Worm (Caenorhabditis elegans) whole organism, young adult: ENCODE results near the gene H05C05.4.

Experiments
- B0336.3 ChIP-seq: fragments of 200-800 bp; sonication (Bioruptor generic); IDR thresholded peaks from 2 replicates; pipeline ENCODE4 v1.3.6; 2022; ENCODE audit warnings: missing genetic modification characterization, missing compliant biosample characterization
- C17E4.6 ChIP-seq: fragments of 200-800 bp; sonication (Bioruptor generic); IDR thresholded peaks from 2 replicates; pipeline ENCODE4 v1.3.6; 2022; ENCODE audit warnings: missing genetic modification reagents, missing genetic modification characterization, missing compliant biosample characterization
- D2030.7 ChIP-seq: fragments of 200-800 bp; sonication (Bioruptor generic); IDR thresholded peaks from 2 replicates; pipeline ENCODE4 v1.3.6; 2022; ENCODE audit warnings: missing genetic modification reagents, missing genetic modification characterization, missing compliant biosample characterization
- F10E7.11 ChIP-seq: sonication (generic microtip); optimal IDR thresholded peaks from 2 replicates; lab custom pipeline; 2017; ENCODE audit warnings: mild to moderate bottlenecking, missing genetic modification characterization, moderate library complexity, missing compliant biosample characterization
- F23B12.7 ChIP-seq: sonication (generic microtip); optimal IDR thresholded peaks from 2 replicates; lab custom pipeline; 2017; ENCODE audit warnings: missing genetic modification characterization, mild to moderate bottlenecking, missing compliant biosample characterization, antibody characterized with exemption, moderate library complexity; ENCODE audit not compliant: insufficient read depth
- F37B4.10 ChIP-seq: fragments of 200-800 bp; sonication (Bioruptor generic); IDR thresholded peaks from 2 replicates; pipeline ENCODE4 v1.3.6; 2022; ENCODE audit warnings: missing genetic modification characterization, missing compliant biosample characterization
- F39B2.1 ChIP-seq: fragments of 200-800 bp; sonication (Bioruptor generic); IDR thresholded peaks from 2 replicates; pipeline ENCODE4 v1.3.6; 2022; ENCODE audit warnings: missing genetic modification reagents, missing genetic modification characterization, missing compliant biosample characterization
- F49E8.2 ChIP-seq: sonication (generic microtip); optimal IDR thresholded peaks from 3 replicates; lab custom pipeline; 2017; ENCODE audit warnings: missing genetic modification characterization, mild to moderate bottlenecking, missing compliant biosample characterization, antibody characterized with exemption, moderate library complexity; ENCODE audit not compliant: insufficient read depth
- F52B5.7 ChIP-seq: sonication (generic microtip); optimal IDR thresholded peaks from 2 replicates; lab custom pipeline; 2016; ENCODE audit warnings: mild to moderate bottlenecking, missing genetic modification characterization, missing compliant biosample characterization
- K11D2.4 ChIP-seq: fragments of 200-800 bp; sonication (Bioruptor generic); IDR thresholded peaks from 2 replicates; pipeline ENCODE4 v1.3.6; 2022; ENCODE audit warnings: missing genetic modification reagents, missing genetic modification characterization, missing compliant biosample characterization
- K12H6.12 ChIP-seq: fragments of 200-800 bp; sonication (Bioruptor generic); optimal IDR thresholded peaks from 2 replicates; lab custom pipeline; 2018; ENCODE audit warnings: mild to moderate bottlenecking, missing genetic modification characterization, missing compliant biosample characterization
- T26A5.8 ChIP-seq: sonication (generic microtip); optimal IDR thresholded peaks from 2 replicates; lab custom pipeline; 2016; ENCODE audit warnings: missing genetic modification characterization, missing compliant biosample characterization
- Y53F4B.3 ChIP-seq: fragments of 200-800 bp; sonication (Bioruptor generic); IDR thresholded peaks from 2 replicates; pipeline ENCODE4 v1.3.6; 2022; ENCODE audit warnings: missing genetic modification reagents, missing genetic modification characterization, missing compliant biosample characterization
- Y79H2A.3 ChIP-seq: fragments of 200-800 bp; sonication (Bioruptor generic); conservative IDR thresholded peaks from 2 replicates; pipeline ENCODE4 v1.3.6; 2022; ENCODE audit warnings: missing genetic modification reagents, missing genetic modification characterization, missing compliant biosample characterization
- ZK185.1 ChIP-seq: sonication (generic microtip); optimal IDR thresholded peaks from 2 replicates; lab custom pipeline; 2016; ENCODE audit warnings: mild to moderate bottlenecking, missing genetic modification characterization, missing compliant biosample characterization; ENCODE audit not compliant: poor library complexity, severe bottlenecking
- aptf-2 ChIP-seq: fragments of 200-800 bp; sonication (Bioruptor generic); conservative IDR thresholded peaks from 2 replicates; pipeline ENCODE4 v1.3.6; 2022; ENCODE audit warnings: missing genetic modification reagents, missing genetic modification characterization, missing compliant biosample characterization
- attf-3 ChIP-seq: fragments of 200-800 bp; sonication (Bioruptor generic); conservative IDR thresholded peaks from 2 replicates; pipeline ENCODE4 v1.3.6; 2022; ENCODE audit warnings: missing genetic modification reagents, missing genetic modification characterization, missing compliant biosample characterization
- attf-5 ChIP-seq: fragments of 200-800 bp; sonication (Bioruptor generic); optimal IDR thresholded peaks from 2 replicates; lab custom pipeline; 2018; ENCODE audit warnings: mild to moderate bottlenecking, missing genetic modification characterization, missing compliant biosample characterization
- bed-1 ChIP-seq: fragments of 200-800 bp; sonication (Bioruptor generic); IDR thresholded peaks from 2 replicates; pipeline ENCODE4 v1.3.6; 2022; ENCODE audit warnings: missing genetic modification reagents, missing genetic modification characterization, missing compliant biosample characterization
- ccch-3 ChIP-seq: fragments of 200-800 bp; sonication (Bioruptor generic); optimal IDR thresholded peaks from 2 replicates; lab custom pipeline; 2018; ENCODE audit warnings: mild to moderate bottlenecking, missing genetic modification characterization, missing compliant biosample characterization
- cebp-1 ChIP-seq, 2 experiments: fragments of 200-800 bp in 1 of 2; sonication (Bioruptor generic) in 1 of 2; sonication (generic microtip) in 1 of 2; IDR thresholded peaks in 1 of 2; optimal IDR thresholded peaks in 1 of 2; 2 replicates each; pipeline versions ENCODE4 v1.3.6 to Lab custom; 2017 to 2022; ENCODE audit warnings: missing compliant biosample characterization in 2 of 2, missing genetic modification characterization in 2 of 2, mild to moderate bottlenecking in 1 of 2, missing genetic modification reagents in 1 of 2, moderate library complexity in 1 of 2
- ceh-100 ChIP-seq: fragments of 200-800 bp; sonication (Bioruptor generic); IDR thresholded peaks from 2 replicates; pipeline ENCODE4 v1.3.6; 2022; ENCODE audit warnings: missing genetic modification reagents, missing genetic modification characterization, missing compliant biosample characterization
- ceh-27 ChIP-seq: fragments of 200-800 bp; sonication (Bioruptor generic); optimal IDR thresholded peaks from 2 replicates; lab custom pipeline; 2018; ENCODE audit warnings: mild to moderate bottlenecking, missing genetic modification characterization, moderate library complexity, missing compliant biosample characterization
- ceh-40 ChIP-seq: fragments of 200-800 bp; sonication (Bioruptor generic); IDR thresholded peaks from 2 replicates; pipeline ENCODE4 v1.3.6; 2022; ENCODE audit warnings: missing genetic modification characterization, missing compliant biosample characterization
- ceh-91 ChIP-seq: fragments of 200-800 bp; sonication (Bioruptor generic); IDR thresholded peaks from 2 replicates; pipeline ENCODE4 v1.3.6; 2022; ENCODE audit warnings: missing genetic modification reagents, missing genetic modification characterization, missing compliant biosample characterization
- dox-1 ChIP-seq: fragments of 200-800 bp; sonication (Bioruptor generic); IDR thresholded peaks from 2 replicates; pipeline ENCODE4 v1.3.6; 2022; ENCODE audit warnings: missing genetic modification reagents, missing genetic modification characterization, missing compliant biosample characterization
- ets-4 ChIP-seq: fragments of 200-800 bp; sonication (Bioruptor generic); optimal IDR thresholded peaks from 2 replicates; lab custom pipeline; 2018; ENCODE audit warnings: mild to moderate bottlenecking, missing genetic modification characterization, missing compliant biosample characterization
- let-526 ChIP-seq: fragments of 200-800 bp; sonication (Bioruptor generic); IDR thresholded peaks from 2 replicates; pipeline ENCODE4 v1.3.6; 2022; ENCODE audit warnings: missing genetic modification reagents, missing genetic modification characterization, missing compliant biosample characterization
- madf-6 ChIP-seq: fragments of 200-800 bp; sonication (Bioruptor generic); IDR thresholded peaks from 2 replicates; pipeline ENCODE4 v1.3.6; 2022; ENCODE audit warnings: missing genetic modification reagents, missing genetic modification characterization, missing compliant biosample characterization
- madf-8 ChIP-seq: fragments of 200-800 bp; sonication (Bioruptor generic); conservative IDR thresholded peaks from 2 replicates; pipeline ENCODE4 v1.3.6; 2022; ENCODE audit warnings: missing genetic modification reagents, missing genetic modification characterization, missing compliant biosample characterization
- mes-4 ChIP-seq: sonication (generic microtip); optimal IDR thresholded peaks from 2 replicates; lab custom pipeline; 2016; ENCODE audit warnings: missing genotype, missing genetic modification characterization, missing compliant biosample characterization
- nhr-120 ChIP-seq: fragments of 200-800 bp; sonication (Bioruptor generic); IDR thresholded peaks from 2 replicates; pipeline ENCODE4 v1.3.6; 2022; ENCODE audit warnings: missing genetic modification characterization, missing compliant biosample characterization
- nhr-90 ChIP-seq: sonication (generic microtip); optimal IDR thresholded peaks from 2 replicates; lab custom pipeline; 2016; ENCODE audit warnings: missing genotype, mild to moderate bottlenecking, missing genetic modification characterization, missing compliant biosample characterization
- pbrm-1 ChIP-seq: fragments of 200-800 bp; sonication (Bioruptor generic); IDR thresholded peaks from 2 replicates; pipeline ENCODE4 v1.3.6; 2022; ENCODE audit warnings: missing genetic modification reagents, missing genetic modification characterization, missing compliant biosample characterization
- repo-1 ChIP-seq: sonication (generic microtip); optimal IDR thresholded peaks from 2 replicates; lab custom pipeline; 2017; ENCODE audit warnings: mild to moderate bottlenecking, missing genetic modification characterization, missing compliant biosample characterization
- snpc-1.3 ChIP-seq: sonication (generic microtip); optimal IDR thresholded peaks from 2 replicates; lab custom pipeline; 2017; ENCODE audit warnings: missing genetic modification characterization, mild to moderate bottlenecking, missing compliant biosample characterization, antibody characterized with exemption, moderate library complexity, missing genotype, missing genetic modification reagents; ENCODE audit not compliant: insufficient read depth
- sptf-2 ChIP-seq: fragments of 200-800 bp; sonication (Bioruptor generic); optimal IDR thresholded peaks from 2 replicates; lab custom pipeline; 2018; ENCODE audit warnings: mild to moderate bottlenecking, missing genetic modification characterization, missing compliant biosample characterization
- tbp1 ChIP-seq: fragments of 200-800 bp; sonication (Bioruptor generic); optimal IDR thresholded peaks from 2 replicates; lab custom pipeline; 2018; ENCODE audit warnings: mild to moderate bottlenecking, missing genetic modification characterization, missing compliant biosample characterization
- tbx-9 ChIP-seq: sonication (generic microtip); optimal IDR thresholded peaks from 2 replicates; lab custom pipeline; 2016; ENCODE audit warnings: borderline replicate concordance, missing genetic modification characterization, inconsistent platforms, missing compliant biosample characterization
- tlf-1 ChIP-seq: fragments of 200-800 bp; sonication (Bioruptor generic); optimal IDR thresholded peaks from 2 replicates; lab custom pipeline; 2018; ENCODE audit warnings: mild to moderate bottlenecking, missing genetic modification characterization, missing compliant biosample characterization
- zim-3 ChIP-seq: sonication (generic microtip); optimal IDR thresholded peaks from 2 replicates; lab custom pipeline; 2017; ENCODE audit warnings: mild to moderate bottlenecking, missing genetic modification characterization, moderate library complexity, missing compliant biosample characterization
- ztf-26 ChIP-seq: sonication (generic microtip); optimal IDR thresholded peaks from 2 replicates; lab custom pipeline; 2017; ENCODE audit warnings: missing genetic modification characterization, missing compliant biosample characterization
- ztf-6 ChIP-seq: fragments of 200-800 bp; sonication (Bioruptor generic); IDR thresholded peaks from 2 replicates; pipeline ENCODE4 v1.3.6; 2022; ENCODE audit warnings: missing genetic modification reagents, missing genetic modification characterization, missing compliant biosample characterization

H05C05.4 gene

ce11 chrIII:2966462-2966861 is 20.5 kb upstream of the H05C05.4 start (continued):
- no peak for TF ChIP-seq F39B2.1 (GFP tag; lab: Robert Waterston, UW)
- TF ChIP-seq tbp1 (GFP tag; lab: Kevin White, UChicago): peak; percentile 51
- TF ChIP-seq D2030.7 (GFP tag; lab: Robert Waterston, UW): no peak
- no peak for TF ChIP-seq C17E4.6 (GFP tag; lab: Robert Waterston, UW)
- no peak for TF ChIP-seq ets-4
- TF ChIP-seq K12H6.12 (tag; lab: Kevin White, UChicago): peak; percentile 10
- no peak for TF ChIP-seq ZK185.1
- TF ChIP-seq ztf-26 (tag; lab: Kevin White, UChicago): peak; percentile 32
- TF ChIP-seq nhr-120: no peak
- no peak for TF ChIP-seq mes-4 (tag; lab: Kevin White, UChicago)
- TF ChIP-seq aptf-2 (GFP tag; lab: Robert Waterston, UW): no peak
- TF ChIP-seq Y53F4B.3: no peak
- no peak for TF ChIP-seq ztf-6 (GFP tag; lab: Robert Waterston, UW)
- peak; percentile 2 for TF ChIP-seq F23B12.7 (tag; lab: Kevin White, UChicago)
- no peak for TF ChIP-seq nhr-90
- no peak for TF ChIP-seq repo-1 (tag; lab: Kevin White, UChicago)
- TF ChIP-seq K11D2.4 (GFP tag; lab: Robert Waterston, UW): 0 out of 2 replicates have a peak, but pooled peaks have one; percentile 47
- peak; percentile 25; the same call in 1 of the 2 replicates for TF ChIP-seq madf-6 (GFP tag; lab: Robert Waterston, UW)
- no peak for TF ChIP-seq F37B4.10 (GFP tag; lab: Robert Waterston, UW)
- TF ChIP-seq F10E7.11 (tag; lab: Kevin White, UChicago): no peak
- no peak for TF ChIP-seq Y79H2A.3 (GFP tag; lab: Robert Waterston, UW)
- TF ChIP-seq snpc-1.3 (tag; lab: Kevin White, UChicago): peak; percentile 14
- TF ChIP-seq F52B5.7 (tag; lab: Kevin White, UChicago): no peak
- peak; percentile 65 for TF ChIP-seq pbrm-1 (GFP tag; lab: Robert Waterston, UW)
- TF ChIP-seq ceh-100: no peak
- TF ChIP-seq tlf-1 (GFP tag; lab: Kevin White, UChicago): no peak
- TF ChIP-seq ceh-27: peak; percentile 42
- no peak for TF ChIP-seq tbx-9
- TF ChIP-seq ceh-40 (GFP tag; lab: Robert Waterston, UW): no peak
- TF ChIP-seq sptf-2 (GFP tag; lab: Kevin White, UChicago): no peak
- peak; percentile 75 for TF ChIP-seq dox-1 (GFP tag; lab: Robert Waterston, UW)
- 0 out of 2 replicates have a peak, but pooled peaks have one; percentile 24 for TF ChIP-seq ceh-91
- no peak for TF ChIP-seq B0336.3
- TF ChIP-seq cebp-1 (GFP tag; IDR thresholded peaks at IDR 0.05; lab: Robert Waterston, UW): no peak
- TF ChIP-seq cebp-1 (tag; optimal IDR thresholded peaks at IDR 0.05; lab: Kevin White, UChicago): peak; percentile 77
- TF ChIP-seq bed-1: no peak
- no peak for TF ChIP-seq attf-3 (GFP tag; lab: Robert Waterston, UW)
- no peak for TF ChIP-seq T26A5.8 (tag; lab: Kevin White, UChicago)
- no peak for TF ChIP-seq madf-8
- TF ChIP-seq ccch-3 (GFP tag; lab: Kevin White, UChicago): no peak
- TF ChIP-seq zim-3 (tag; lab: Kevin White, UChicago): no peak
- TF ChIP-seq F49E8.2: no peak
- peak; percentile 98 for TF ChIP-seq attf-5 (GFP tag; lab: Kevin White, UChicago)
- TF ChIP-seq let-526 (GFP tag; lab: Robert Waterston, UW): no peak
